Fruit fly (Drosophila melanogaster) whole organism, adult: Measurements from ENCODE around the gene Sfp24C1.

Source experiments
- CG5204 ChIP-seq: fragments of 200-800 bp; sonication (Bioruptor generic); optimal IDR thresholded peaks from 2 replicates; lab custom pipeline; 2016; ENCODE audit warnings: missing biosample characterization, missing genetic modification characterization
- kay ChIP-seq: fragments of 200-800 bp; sonication (Bioruptor generic); peaks from one replicate; lab custom pipeline; 2016; ENCODE audit warnings: missing biosample characterization, missing genetic modification characterization, borderline replicate concordance
- toe ChIP-seq: fragments of 200-800 bp; sonication (Bioruptor generic); optimal IDR thresholded peaks from 2 replicates; lab custom pipeline; 2016; ENCODE audit warnings: missing biosample characterization, missing genetic modification characterization

DNA sequence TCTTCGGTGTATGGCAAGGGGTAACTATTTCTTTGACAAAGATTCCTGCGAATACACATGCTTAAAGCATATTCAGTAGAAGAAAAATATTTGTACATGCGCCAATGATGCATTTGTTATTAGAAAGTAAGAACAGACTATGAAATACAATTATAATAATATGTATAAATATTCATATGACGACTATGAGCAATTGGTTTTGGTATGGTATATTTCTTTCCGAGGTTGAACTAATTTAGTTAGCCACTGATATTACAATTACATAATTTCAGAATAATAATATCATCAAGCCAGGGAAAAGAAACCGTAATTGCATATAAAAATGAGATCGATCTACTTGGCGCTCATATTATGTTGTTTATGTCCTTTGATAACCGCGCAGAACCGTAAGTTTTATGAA, 1.1 kb downstream of the Sfp24C1 start, which contains the start of gene CG43145:
- TF ChIP-seq CG5204 (GFP tag; lab: Kevin White, UChicago) (no peak), kay (GFP tag; lab: Kevin White, UChicago) (no peak), toe (GFP tag; lab: Kevin White, UChicago) (no peak)
